Worm (Caenorhabditis elegans): ENCODE results near the gene W03C9.8.
A peak's percentile ranks its signal among the peaks of the same experiment; 100 is the strongest.

W03C9.8 gene

DNA sequence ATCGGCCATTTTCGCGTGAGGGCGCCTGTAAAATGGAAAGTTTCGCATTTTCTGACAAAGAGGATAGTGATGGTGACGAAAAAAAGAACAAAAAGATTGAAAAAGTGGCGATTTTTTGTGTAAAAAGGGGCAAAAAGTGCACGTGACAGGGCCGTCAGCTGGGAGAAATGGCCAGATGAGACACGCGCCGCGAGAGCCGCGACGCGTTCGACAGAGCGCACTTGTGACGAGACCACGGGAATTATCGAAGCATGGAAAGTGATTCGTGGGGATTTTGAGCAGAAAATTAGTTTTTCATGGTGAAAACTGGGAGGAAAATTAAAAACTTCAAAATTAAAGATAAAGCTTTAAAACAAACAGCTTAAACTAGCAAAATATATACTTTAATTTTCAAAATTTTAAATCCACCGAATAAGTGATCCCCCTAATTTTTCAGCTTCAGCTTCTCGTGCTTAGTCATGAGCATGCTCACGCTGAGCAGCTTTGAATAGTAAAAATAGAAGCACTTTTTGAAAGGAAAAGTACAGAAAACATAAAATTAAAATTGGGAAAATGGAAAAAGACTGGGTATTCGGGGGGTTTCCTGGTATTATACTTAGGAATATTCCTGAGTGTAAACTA, 19.1 kb downstream of the W03C9.8 start, which contains the start of gene W03C9.5 (continued):
- peak; percentile 89 for TF ChIP-seq unc-130 (GFP tag; optimal IDR thresholded peaks at IDR 0.05)
- TF ChIP-seq F37D6.2 (tag; optimal IDR thresholded peaks at IDR 0.05), result peak; percentile 83
- TF ChIP-seq lin-1 (GFP tag; IDR thresholded peaks at IDR 0.05), result peak; percentile 64; the same call in 1 of the 2 replicates
- no peak for TF ChIP-seq ceh-32 (tag; optimal IDR thresholded peaks at IDR 0.05; ENCODE audit: poor library complexity)
- TF ChIP-seq set-16 (GFP tag; IDR thresholded peaks at IDR 0.05), result peak; percentile 79
- peak; percentile 100 for TF ChIP-seq hlh-11 (tag; optimal IDR thresholded peaks at IDR 0.05)
- peak; percentile 35 for TF ChIP-seq ces-1 (GFP tag; optimal IDR thresholded peaks at IDR 0.05)
- peak; percentile 97 for TF ChIP-seq lin-13 (GFP tag; optimal IDR thresholded peaks at IDR 0.05)
- peak; percentile 64 for TF ChIP-seq nhr-10 (tag; optimal IDR thresholded peaks at IDR 0.05)
- no peak for TF ChIP-seq ceh-62 (tag; optimal IDR thresholded peaks at IDR 0.05)
- TF ChIP-seq snpc-1.2 (GFP tag; IDR thresholded peaks at IDR 0.05), result no peak
- peak; percentile 46 for TF ChIP-seq lir-3 (tag; optimal IDR thresholded peaks at IDR 0.05)
- no peak for TF ChIP-seq daf-19 (GFP tag; conservative IDR thresholded peaks at IDR 0.05)
- no peak for TF ChIP-seq F44E2.7 (GFP tag; IDR thresholded peaks at IDR 0.05)
- peak; percentile 70; the same call in 1 of the 2 replicates for TF ChIP-seq lim-7 (GFP tag; IDR thresholded peaks at IDR 0.05)
- TF ChIP-seq T20F7.1 (GFP tag; optimal IDR thresholded peaks at IDR 0.05), result peak; percentile 91
- peak; percentile 80 to 98 for TF ChIP-seq mdl-1 (tag; optimal IDR thresholded peaks at IDR 0.05)
- TF ChIP-seq skn-1 (tag; optimal IDR thresholded peaks at IDR 0.05), result peak; percentile 39
- TF ChIP-seq duxl-1 (tag; optimal IDR thresholded peaks at IDR 0.05; ENCODE audit: poor library complexity), result no peak
- TF ChIP-seq fkh-10 (GFP tag; optimal IDR thresholded peaks at IDR 0.05), result peak; percentile 81
- TF ChIP-seq unc-39 (tag; optimal IDR thresholded peaks at IDR 0.05), result no peak
- TF ChIP-seq nhr-25 (tag; optimal IDR thresholded peaks at IDR 0.05; ENCODE audit: borderline replicate concordance, insufficient read depth), result peak; percentile 86
- peak; percentile 52 to 95 for TF ChIP-seq hif-1 (tag; optimal IDR thresholded peaks at IDR 0.05)
- no peak for TF ChIP-seq nhr-237 (tag; optimal IDR thresholded peaks at IDR 0.05)
- peak; percentile 32 for TF ChIP-seq sdz-12 (GFP tag; optimal IDR thresholded peaks at IDR 0.05)
- no peak for TF ChIP-seq fos-1 (tag; optimal IDR thresholded peaks at IDR 0.05)
- no peak for TF ChIP-seq snpc-4 (tag; optimal IDR thresholded peaks at IDR 0.05)
- TF ChIP-seq mxl-3 (GFP tag; optimal IDR thresholded peaks at IDR 0.05), result peak; percentile 95
- TF ChIP-seq ceh-82 (tag; optimal IDR thresholded peaks at IDR 0.05), result no peak
- peak; percentile 75 for TF ChIP-seq ama-1 (optimal IDR thresholded peaks at IDR 0.05)
- no peak for TF ChIP-seq Y5F2A.4 (GFP tag; optimal IDR thresholded peaks at IDR 0.05)
- peak; percentile 82 for TF ChIP-seq zfp-3 (GFP tag; conservative IDR thresholded peaks at IDR 0.05)
- peak; percentile 65 for TF ChIP-seq nhr-102 (tag; optimal IDR thresholded peaks at IDR 0.05)
- TF ChIP-seq zip-2 (tag; optimal IDR thresholded peaks at IDR 0.05), result peak; percentile 20
- TF ChIP-seq R02D3.7 (tag; optimal IDR thresholded peaks at IDR 0.05), result no peak
- peak; percentile 80; the same call in 1 of the 2 replicates for TF ChIP-seq mxl-2 (GFP tag; conservative IDR thresholded peaks at IDR 0.05)
- TF ChIP-seq lin-29 (GFP tag; IDR thresholded peaks at IDR 0.05), result peak; percentile 73; the same call in 1 of the 2 replicates
- TF ChIP-seq ceh-44 (GFP tag; IDR thresholded peaks at IDR 0.05), result peak; percentile 84
- no peak for TF ChIP-seq zag-1 (tag; optimal IDR thresholded peaks at IDR 0.05)
- TF ChIP-seq lin-38 (GFP tag; IDR thresholded peaks at IDR 0.05), result peak; percentile 98
- TF ChIP-seq cey-2 (tag; optimal IDR thresholded peaks at IDR 0.05; ENCODE audit: borderline replicate concordance, insufficient read depth), result peak; percentile 13
- TF ChIP-seq egl-43 (GFP tag; IDR thresholded peaks at IDR 0.05), result peak; percentile 79
- TF ChIP-seq nhr-111 (GFP tag; optimal IDR thresholded peaks at IDR 0.05), result no peak
- peak; percentile 81 for TF ChIP-seq mdt-29 (GFP tag; IDR thresholded peaks at IDR 0.05)
- peak; percentile 49; the same call in 1 of the 2 replicates for TF ChIP-seq ctbp-1 (GFP tag; IDR thresholded peaks at IDR 0.05)
- peak; percentile 7 to 70 for TF ChIP-seq ZK546.5 (tag; optimal IDR thresholded peaks at IDR 0.05)
- TF ChIP-seq dmd-6 (GFP tag; IDR thresholded peaks at IDR 0.05), result peak; percentile 94
- peak; percentile 99 for TF ChIP-seq hlh-30 (tag; optimal IDR thresholded peaks at IDR 0.05; ENCODE audit: insufficient read depth)
- no peak for TF ChIP-seq egl-27 (tag; optimal IDR thresholded peaks at IDR 0.05)
